Worm (Caenorhabditis elegans) whole organism, L2 larva: Measurements from ENCODE around the gene glb-17.

Source experiments
- C34F6.9 ChIP-seq: fragments of 150-350 bp; optimal IDR thresholded peaks from 2 replicates; lab custom pipeline; 2014; ENCODE audit warnings: missing biosample characterization, missing genetic modification characterization
- F13H6.1 ChIP-seq: sonication (generic microtip); optimal IDR thresholded peaks from 2 replicates; lab custom pipeline; 2016; ENCODE audit warnings: missing genetic modification characterization, missing compliant biosample characterization
- R02D3.7 ChIP-seq: fragments of 150-350 bp; optimal IDR thresholded peaks from 2 replicates; lab custom pipeline; 2014; ENCODE audit warnings: missing biosample characterization, missing genetic modification characterization
- Y55F3AM.14 ChIP-seq: fragments of 200-800 bp; sonication (Bioruptor generic); optimal IDR thresholded peaks from 2 replicates; lab custom pipeline; 2018; ENCODE audit warnings: mild to moderate bottlenecking, missing genetic modification characterization, missing compliant biosample characterization
- ZK546.5 ChIP-seq: sonication (generic microtip); optimal IDR thresholded peaks from 2 replicates; lab custom pipeline; 2017; ENCODE audit warnings: missing biosample characterization, missing genetic modification characterization
- alr-1 ChIP-seq: fragments of 150-350 bp; optimal IDR thresholded peaks from 2 replicates; lab custom pipeline; 2014; ENCODE audit warnings: missing biosample characterization, missing genetic modification characterization
- blmp-1 ChIP-seq: sonication (generic microtip); optimal IDR thresholded peaks from 2 replicates; lab custom pipeline; 2017; ENCODE audit warnings: missing genetic modification characterization, mild to moderate bottlenecking, missing compliant biosample characterization, antibody characterized with exemption, moderate library complexity; ENCODE audit not compliant: insufficient read depth
- ceh-16 ChIP-seq: fragments of 150-350 bp; optimal IDR thresholded peaks from 2 replicates; lab custom pipeline; 2014; ENCODE audit warnings: missing biosample characterization, missing genetic modification characterization
- ceh-82 ChIP-seq: fragments of 150-350 bp; optimal IDR thresholded peaks from 2 replicates; lab custom pipeline; 2014; ENCODE audit warnings: missing biosample characterization, missing genetic modification characterization
- crh-2 ChIP-seq: sonication (generic microtip); optimal IDR thresholded peaks from 2 replicates; lab custom pipeline; 2017; ENCODE audit warnings: missing biosample characterization, missing genetic modification characterization
- dmd-4 ChIP-seq: sonication (generic microtip); optimal IDR thresholded peaks from 2 replicates; lab custom pipeline; 2017; ENCODE audit warnings: missing biosample characterization, missing genetic modification characterization
- egl-27 ChIP-seq: sonication (generic microtip); optimal IDR thresholded peaks from 3 replicates; lab custom pipeline; 2017; ENCODE audit warnings: missing biosample characterization, missing genetic modification reagents, missing genetic modification characterization
- elt-1 ChIP-seq: fragments of 150-350 bp; optimal IDR thresholded peaks from 2 replicates; lab custom pipeline; 2014; ENCODE audit warnings: missing biosample characterization, missing genetic modification characterization
- elt-3 ChIP-seq: sonication (generic microtip); optimal IDR thresholded peaks from 2 replicates; lab custom pipeline; 2017; ENCODE audit warnings: missing biosample characterization, missing genetic modification characterization
- fos-1 ChIP-seq: fragments of 150-350 bp; optimal IDR thresholded peaks from 2 replicates; lab custom pipeline; 2014; ENCODE audit warnings: missing biosample characterization, missing genetic modification characterization
- gmeb-1 ChIP-seq: fragments of 150-350 bp; optimal IDR thresholded peaks from 2 replicates; lab custom pipeline; 2014; ENCODE audit warnings: missing biosample characterization, missing genetic modification characterization
- lin-11 ChIP-seq: fragments of 150-350 bp; sonication (generic microtip); optimal IDR thresholded peaks from 2 replicates; lab custom pipeline; 2014; ENCODE audit warnings: missing biosample characterization, missing genetic modification characterization, inconsistent platforms, mixed read lengths
- lin-13 ChIP-seq: fragments of 150-350 bp; optimal IDR thresholded peaks from 2 replicates; lab custom pipeline; 2014; ENCODE audit warnings: missing biosample characterization, missing genetic modification reagents, missing genetic modification characterization
- lin-39 ChIP-seq: fragments of 150-350 bp; optimal IDR thresholded peaks from 2 replicates; lab custom pipeline; 2014; ENCODE audit warnings: missing biosample characterization, missing genetic modification reagents, missing genetic modification characterization
- lsy-2 ChIP-seq, 2 experiments: fragments of 150-350 bp in 1 of 2; sonication (generic microtip) in 1 of 2; optimal IDR thresholded peaks; 2 replicates each; lab custom pipeline; 2014 to 2017; ENCODE audit warnings: missing biosample characterization in 2 of 2, missing genetic modification characterization in 2 of 2
- mbf-1 ChIP-seq: sonication (generic microtip); optimal IDR thresholded peaks from 2 replicates; lab custom pipeline; 2017; ENCODE audit warnings: missing biosample characterization, missing genetic modification characterization
- mdl-1 ChIP-seq, 2 experiments: fragments of 150-350 bp in 1 of 2; sonication (generic microtip) in 1 of 2; optimal IDR thresholded peaks; 2 replicates each; lab custom pipeline; 2017; ENCODE audit warnings: missing biosample characterization in 2 of 2, missing genetic modification characterization in 2 of 2
- nhr-10 ChIP-seq: sonication (generic microtip); optimal IDR thresholded peaks from 2 replicates; lab custom pipeline; 2017; ENCODE audit warnings: missing biosample characterization, missing genetic modification characterization
- nhr-12 ChIP-seq: fragments of 150-350 bp; optimal IDR thresholded peaks from 2 replicates; lab custom pipeline; 2014; ENCODE audit warnings: missing biosample characterization, missing genetic modification characterization
- nhr-129 ChIP-seq: fragments of 150-350 bp; optimal IDR thresholded peaks from 2 replicates; lab custom pipeline; 2014; ENCODE audit warnings: missing biosample characterization, missing genetic modification characterization
- nhr-21 ChIP-seq: fragments of 150-350 bp; optimal IDR thresholded peaks from 2 replicates; lab custom pipeline; 2014; ENCODE audit warnings: missing biosample characterization, missing genetic modification characterization
- nhr-237 ChIP-seq: fragments of 150-350 bp; optimal IDR thresholded peaks from 2 replicates; lab custom pipeline; 2014; ENCODE audit warnings: missing biosample characterization, missing genetic modification characterization
- nhr-25 ChIP-seq: fragments of 150-350 bp; sonication (generic microtip); optimal IDR thresholded peaks from 3 replicates; lab custom pipeline; 2014; ENCODE audit warnings: missing biosample characterization, missing genetic modification characterization
- nhr-6 ChIP-seq: fragments of 150-350 bp; optimal IDR thresholded peaks from 2 replicates; lab custom pipeline; 2014; ENCODE audit warnings: missing biosample characterization, missing genetic modification characterization
- nhr-77 ChIP-seq: fragments of 150-350 bp; optimal IDR thresholded peaks from 2 replicates; lab custom pipeline; 2014; ENCODE audit warnings: missing biosample characterization, missing genetic modification characterization
- peb-1 ChIP-seq: fragments of 150-350 bp; optimal IDR thresholded peaks from 2 replicates; lab custom pipeline; 2014; ENCODE audit warnings: missing biosample characterization, missing genetic modification characterization
- sem-4 ChIP-seq: fragments of 150-350 bp; optimal IDR thresholded peaks from 2 replicates; lab custom pipeline; 2014; ENCODE audit warnings: missing biosample characterization, missing genetic modification reagents, missing genetic modification characterization
- skn-1 ChIP-seq: sonication (generic microtip); optimal IDR thresholded peaks from 2 replicates; lab custom pipeline; 2017; ENCODE audit warnings: missing biosample characterization, missing genetic modification characterization
- sma-3 ChIP-seq: sonication (generic microtip); optimal IDR thresholded peaks from 2 replicates; lab custom pipeline; 2016; ENCODE audit warnings: missing genetic modification reagents, missing genetic modification characterization, missing compliant biosample characterization
- sma-9 ChIP-seq, 2 experiments: fragments of 150-350 bp in 1 of 2; sonication (generic microtip) in 1 of 2; optimal IDR thresholded peaks; 2 replicates each; lab custom pipeline; 2014 to 2016; ENCODE audit warnings: missing genetic modification characterization in 2 of 2, mild to moderate bottlenecking in 1 of 2, missing biosample characterization in 1 of 2, missing compliant biosample characterization in 1 of 2, missing genetic modification reagents in 1 of 2, moderate library complexity in 1 of 2
- snpc-4 ChIP-seq: fragments of 150-350 bp; optimal IDR thresholded peaks from 2 replicates; lab custom pipeline; 2014; ENCODE audit warnings: missing biosample characterization, missing genetic modification characterization
- unc-39 ChIP-seq: fragments of 150-350 bp; optimal IDR thresholded peaks from 2 replicates; lab custom pipeline; 2014; ENCODE audit warnings: missing biosample characterization, missing genetic modification characterization
- unc-55 ChIP-seq: fragments of 150-350 bp; sonication (generic microtip); optimal IDR thresholded peaks from 3 replicates; lab custom pipeline; 2014; ENCODE audit warnings: missing biosample characterization, missing genetic modification reagents, missing genetic modification characterization
- unc-62 ChIP-seq: fragments of 150-350 bp; optimal IDR thresholded peaks from 2 replicates; lab custom pipeline; 2014; ENCODE audit warnings: missing biosample characterization, missing genetic modification reagents, missing genetic modification characterization
- zag-1 ChIP-seq: fragments of 150-350 bp; optimal IDR thresholded peaks from 2 replicates; lab custom pipeline; 2014; ENCODE audit warnings: missing biosample characterization, missing genetic modification characterization
- ztf-1 ChIP-seq: fragments of 200-800 bp; sonication (Bioruptor generic); conservative IDR thresholded peaks from 2 replicates; pipeline ENCODE4 v1.3.6; 2022; ENCODE audit warnings: missing genetic modification characterization, missing compliant biosample characterization
- ztf-11 ChIP-seq: sonication (generic microtip); optimal IDR thresholded peaks from 2 replicates; lab custom pipeline; 2017; ENCODE audit warnings: missing biosample characterization, missing genetic modification characterization

Gene glb-17

DNA sequence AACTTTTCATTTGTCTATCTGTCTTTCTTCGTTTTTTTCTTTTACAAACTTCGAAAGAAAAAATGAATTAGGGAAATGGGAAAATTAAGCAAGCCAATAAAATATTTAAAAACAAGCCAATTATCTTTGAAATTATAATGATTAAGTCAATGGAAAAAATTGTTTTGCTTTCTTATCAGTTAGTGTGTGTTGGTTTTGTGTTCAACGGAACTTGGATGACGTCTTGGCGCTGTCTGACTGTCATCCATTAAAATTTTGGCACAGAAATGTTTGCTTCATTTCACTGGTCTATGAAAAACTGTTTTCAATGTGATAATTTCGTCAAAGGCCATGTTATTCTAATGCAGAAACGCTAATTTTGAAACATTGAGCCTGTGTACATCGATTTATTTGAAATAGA is 26.3 kb downstream of the glb-17 start:
- TF ChIP-seq unc-55 (no peak), nhr-237 (tag; lab: Kevin White, UChicago) (no peak), elt-3 (tag; lab: Kevin White, UChicago) (no peak), unc-39 (tag; lab: Kevin White, UChicago) (no peak), sma-9 (GFP tag; optimal IDR thresholded peaks at IDR 0.05; lab: Kevin White, UChicago) (peak; percentile 21), sma-9 (tag; optimal IDR thresholded peaks at IDR 0.05; lab: Kevin White, UChicago) (no peak), skn-1 (tag; lab: Kevin White, UChicago) (no peak), peb-1 (no peak), snpc-4 (tag; lab: Kevin White, UChicago) (no peak), fos-1 (tag; lab: Kevin White, UChicago) (peak; percentile 72), nhr-10 (no peak), zag-1 (tag; lab: Kevin White, UChicago) (no peak), nhr-21 (tag; lab: Kevin White, UChicago) (no peak)

DNA sequence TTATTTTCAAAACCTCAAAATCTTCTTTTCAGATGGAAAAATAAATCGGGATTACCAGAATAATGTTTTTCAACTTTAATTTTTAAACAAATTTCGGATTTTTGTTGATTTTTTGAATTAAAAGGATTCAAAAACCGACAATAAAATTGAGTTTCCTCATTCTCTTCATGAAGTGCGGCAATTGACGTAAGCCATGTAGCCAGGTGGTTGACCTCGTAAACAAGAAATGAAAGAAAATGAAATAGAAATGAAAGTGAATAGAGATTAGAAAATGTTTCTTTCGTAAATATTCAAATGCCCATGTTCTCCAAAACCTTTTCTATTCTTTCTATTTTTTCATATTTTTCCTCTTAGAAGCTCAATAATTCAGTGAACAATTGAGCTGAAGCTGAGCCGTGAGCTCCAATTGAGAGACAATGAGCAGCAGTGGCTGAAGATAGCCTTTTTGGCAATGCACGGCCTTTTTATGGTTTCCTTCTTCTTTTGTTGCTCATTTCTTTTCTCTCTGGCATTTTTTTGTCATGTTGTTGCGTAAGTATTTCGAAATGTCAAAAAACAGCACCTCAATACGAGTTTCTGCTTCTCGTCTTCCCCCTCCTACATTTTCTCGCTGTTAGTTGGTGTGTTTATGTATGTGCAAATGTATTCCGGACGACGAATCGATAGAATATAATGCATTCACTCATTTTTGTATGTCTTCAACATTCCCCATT is 27.0 kb downstream of the glb-17 start:
- TF ChIP-seq lin-11 (no peak), nhr-25 (tag; lab: Kevin White, UChicago) (peak; percentile 57), mdl-1 (tag; optimal IDR thresholded peaks at IDR 0.05; lab: Kevin White, UChicago) (no peak), sma-3 (GFP tag; lab: Kevin White, UChicago) (no peak), snpc-4 (tag; lab: Kevin White, UChicago) (no peak), ztf-11 (tag; lab: Kevin White, UChicago) (no peak), nhr-129 (tag; lab: Kevin White, UChicago) (peak; percentile 16), mbf-1 (tag; lab: Kevin White, UChicago) (no peak), ceh-82 (tag; lab: Kevin White, UChicago) (no peak), nhr-10 (no peak), dmd-4 (tag; lab: Kevin White, UChicago) (no peak), lin-39 (no peak), sma-9 (GFP tag; optimal IDR thresholded peaks at IDR 0.05; lab: Kevin White, UChicago) (no peak), sma-9 (tag; optimal IDR thresholded peaks at IDR 0.05; lab: Kevin White, UChicago) (no peak), ztf-1 (GFP tag; lab: Robert Waterston, UW) (no peak), blmp-1 (tag; lab: Kevin White, UChicago) (peak; percentile 42), elt-1 (tag; lab: Kevin White, UChicago) (no peak), elt-3 (tag; lab: Kevin White, UChicago) (no peak), lsy-2 (tag; optimal IDR thresholded peaks at IDR 0.05; lab: Kevin White, UChicago) (no peak), Y55F3AM.14 (GFP tag; lab: Kevin White, UChicago) (peak; percentile 22), C34F6.9 (tag; lab: Kevin White, UChicago) (no peak), fos-1 (tag; lab: Kevin White, UChicago) (no peak), unc-55 (peak; percentile 43), ZK546.5 (no peak), nhr-237 (tag; lab: Kevin White, UChicago) (no peak), zag-1 (tag; lab: Kevin White, UChicago) (no peak), unc-62 (no peak), R02D3.7 (no peak)

DNA sequence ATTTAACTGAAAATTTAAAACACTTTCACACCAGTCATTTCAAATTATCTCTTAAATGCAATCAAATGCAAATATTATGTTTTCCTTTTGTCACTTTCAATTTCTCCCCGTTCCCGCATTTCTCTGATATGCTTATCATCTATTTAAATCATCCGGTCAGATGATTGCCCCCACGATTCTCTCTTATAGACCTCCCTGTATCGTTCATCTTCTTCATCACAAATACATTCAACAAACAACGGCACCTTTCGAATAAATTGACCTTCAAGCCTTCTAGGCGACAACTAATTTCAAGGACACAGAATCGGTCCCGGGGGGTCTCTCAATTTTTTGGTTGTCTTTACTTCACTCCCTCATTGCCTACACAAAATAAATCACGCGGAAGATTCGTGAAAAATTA is 27.9 kb downstream of the glb-17 start:
- TF ChIP-seq nhr-10, result no peak
- peak; percentile 12 for TF ChIP-seq F13H6.1 (tag; lab: Kevin White, UChicago)
- TF ChIP-seq nhr-237 (tag; lab: Kevin White, UChicago), result no peak
- peak; percentile 86 for TF ChIP-seq ceh-16 (tag; lab: Kevin White, UChicago)
- peak in 1 of 2 experiments; percentile 16 for TF ChIP-seq mdl-1 (tag; optimal IDR thresholded peaks at IDR 0.05; lab: Kevin White, UChicago)
- peak; percentile 74 for TF ChIP-seq egl-27 (tag; lab: Kevin White, UChicago)
- peak; percentile 40 for TF ChIP-seq fos-1 (tag; lab: Kevin White, UChicago)
- TF ChIP-seq unc-39 (tag; lab: Kevin White, UChicago), result no peak
- peak; percentile 79 for TF ChIP-seq sma-3 (GFP tag; lab: Kevin White, UChicago)
- peak in 1 of 2 experiments; percentile 24 for TF ChIP-seq lsy-2 (tag; optimal IDR thresholded peaks at IDR 0.05; lab: Kevin White, UChicago)
- TF ChIP-seq elt-1 (tag; lab: Kevin White, UChicago), result no peak
- TF ChIP-seq ceh-82 (tag; lab: Kevin White, UChicago), result no peak
- peak; percentile 1 for TF ChIP-seq lin-13 (GFP tag; lab: Kevin White, UChicago)
- peak; percentile 49 for TF ChIP-seq nhr-129 (tag; lab: Kevin White, UChicago)
- peak; percentile 31 for TF ChIP-seq gmeb-1 (tag; lab: Kevin White, UChicago)
- peak; percentile 53 for TF ChIP-seq nhr-21 (tag; lab: Kevin White, UChicago)
- no peak for TF ChIP-seq unc-55
- TF ChIP-seq nhr-25 (tag; lab: Kevin White, UChicago), result peak; percentile 96
- no peak for TF ChIP-seq nhr-12 (tag; lab: Kevin White, UChicago)
- TF ChIP-seq alr-1 (tag; lab: Kevin White, UChicago), result no peak
- TF ChIP-seq ztf-1 (GFP tag; lab: Robert Waterston, UW), result no peak
- TF ChIP-seq nhr-77, result no peak
- no peak for TF ChIP-seq peb-1
- peak; percentile 67 for TF ChIP-seq crh-2 (tag; lab: Kevin White, UChicago)
- no peak for TF ChIP-seq unc-62
- peak; percentile 52 for TF ChIP-seq nhr-6
- peak; percentile 98 for TF ChIP-seq blmp-1 (tag; lab: Kevin White, UChicago)
- no peak for TF ChIP-seq lin-39
- no peak for TF ChIP-seq sem-4
- TF ChIP-seq sma-9 (GFP tag; optimal IDR thresholded peaks at IDR 0.05; lab: Kevin White, UChicago), result peak; percentile 74
- TF ChIP-seq sma-9 (tag; optimal IDR thresholded peaks at IDR 0.05; lab: Kevin White, UChicago), result no peak
- TF ChIP-seq mbf-1 (tag; lab: Kevin White, UChicago), result no peak
- TF ChIP-seq elt-3 (tag; lab: Kevin White, UChicago), result no peak
- no peak for TF ChIP-seq ZK546.5
